Worm (Caenorhabditis elegans) whole organism, young adult: ENCODE results near the gene C31H2.4.

ENCODE experiments used
- B0261.1 ChIP-seq: sonication (generic microtip); optimal IDR thresholded peaks from 2 replicates; lab custom pipeline; 2016; ENCODE audit warnings: mild to moderate bottlenecking, missing genetic modification characterization, moderate library complexity, missing compliant biosample characterization
- D2030.7 ChIP-seq: fragments of 200-800 bp; sonication (Bioruptor generic); IDR thresholded peaks from 2 replicates; pipeline ENCODE4 v1.3.6; 2022; ENCODE audit warnings: missing genetic modification reagents, missing genetic modification characterization, missing compliant biosample characterization
- F10E7.11 ChIP-seq: sonication (generic microtip); optimal IDR thresholded peaks from 2 replicates; lab custom pipeline; 2017; ENCODE audit warnings: mild to moderate bottlenecking, missing genetic modification characterization, moderate library complexity, missing compliant biosample characterization
- F22D6.2 ChIP-seq: sonication (generic microtip); optimal IDR thresholded peaks from 2 replicates; lab custom pipeline; 2016; ENCODE audit warnings: mild to moderate bottlenecking, missing genetic modification characterization, missing compliant biosample characterization
- T26A5.8 ChIP-seq: sonication (generic microtip); optimal IDR thresholded peaks from 2 replicates; lab custom pipeline; 2016; ENCODE audit warnings: missing genetic modification characterization, missing compliant biosample characterization
- aptf-2 ChIP-seq: fragments of 200-800 bp; sonication (Bioruptor generic); conservative IDR thresholded peaks from 2 replicates; pipeline ENCODE4 v1.3.6; 2022; ENCODE audit warnings: missing genetic modification reagents, missing genetic modification characterization, missing compliant biosample characterization
- attf-5 ChIP-seq: fragments of 200-800 bp; sonication (Bioruptor generic); optimal IDR thresholded peaks from 2 replicates; lab custom pipeline; 2018; ENCODE audit warnings: mild to moderate bottlenecking, missing genetic modification characterization, missing compliant biosample characterization
- ccch-3 ChIP-seq: fragments of 200-800 bp; sonication (Bioruptor generic); optimal IDR thresholded peaks from 2 replicates; lab custom pipeline; 2018; ENCODE audit warnings: mild to moderate bottlenecking, missing genetic modification characterization, missing compliant biosample characterization
- cebp-2 ChIP-seq: fragments of 200-800 bp; sonication (Bioruptor generic); IDR thresholded peaks from 2 replicates; pipeline ENCODE4 v1.3.6; 2022; ENCODE audit warnings: missing genetic modification characterization, missing compliant biosample characterization
- ceh-27 ChIP-seq: fragments of 200-800 bp; sonication (Bioruptor generic); optimal IDR thresholded peaks from 2 replicates; lab custom pipeline; 2018; ENCODE audit warnings: mild to moderate bottlenecking, missing genetic modification characterization, moderate library complexity, missing compliant biosample characterization
- ceh-91 ChIP-seq: fragments of 200-800 bp; sonication (Bioruptor generic); IDR thresholded peaks from 2 replicates; pipeline ENCODE4 v1.3.6; 2022; ENCODE audit warnings: missing genetic modification reagents, missing genetic modification characterization, missing compliant biosample characterization
- chd-7 ChIP-seq: sonication (generic microtip); optimal IDR thresholded peaks from 2 replicates; lab custom pipeline; 2016; ENCODE audit warnings: mild to moderate bottlenecking, missing genetic modification characterization, moderate library complexity, missing compliant biosample characterization
- dox-1 ChIP-seq: fragments of 200-800 bp; sonication (Bioruptor generic); IDR thresholded peaks from 2 replicates; pipeline ENCODE4 v1.3.6; 2022; ENCODE audit warnings: missing genetic modification reagents, missing genetic modification characterization, missing compliant biosample characterization
- dpff-1 ChIP-seq: sonication (generic microtip); optimal IDR thresholded peaks from 2 replicates; lab custom pipeline; 2017; ENCODE audit warnings: mild to moderate bottlenecking, missing genetic modification characterization, missing compliant biosample characterization
- efl-1 ChIP-seq: fragments of 150-350 bp; optimal IDR thresholded peaks from 2 replicates; lab custom pipeline; 2014; ENCODE audit warnings: missing biosample characterization, missing genetic modification reagents, missing genetic modification characterization
- him-1 ChIP-seq: sonication (generic microtip); optimal IDR thresholded peaks from 2 replicates; lab custom pipeline; 2016; ENCODE audit warnings: missing genotype, missing genetic modification reagents, missing genetic modification characterization, missing compliant biosample characterization
- hlh-26 ChIP-seq: fragments of 200-800 bp; sonication (Bioruptor generic); conservative IDR thresholded peaks from 2 replicates; pipeline ENCODE4 v1.3.6; 2022; ENCODE audit warnings: missing genetic modification reagents, missing genetic modification characterization, missing compliant biosample characterization
- hmg-1.2 ChIP-seq: fragments of 200-800 bp; sonication (Bioruptor generic); IDR thresholded peaks from 2 replicates; pipeline ENCODE4 v1.3.6; 2022; ENCODE audit warnings: missing genetic modification reagents, missing genetic modification characterization, missing compliant biosample characterization
- hsf-1 ChIP-seq: fragments of 200-800 bp; sonication (Bioruptor generic); IDR thresholded peaks from 2 replicates; pipeline ENCODE4 v1.3.6; 2022; ENCODE audit warnings: missing genetic modification reagents, missing genetic modification characterization, missing compliant biosample characterization
- let-526 ChIP-seq: fragments of 200-800 bp; sonication (Bioruptor generic); IDR thresholded peaks from 2 replicates; pipeline ENCODE4 v1.3.6; 2022; ENCODE audit warnings: missing genetic modification reagents, missing genetic modification characterization, missing compliant biosample characterization
- lin-54 ChIP-seq: fragments of 200-800 bp; sonication (Bioruptor generic); optimal IDR thresholded peaks from 2 replicates; lab custom pipeline; 2018; ENCODE audit warnings: mild to moderate bottlenecking, missing genetic modification characterization, missing compliant biosample characterization
- lir-1 ChIP-seq: fragments of 200-800 bp; sonication (Bioruptor generic); conservative IDR thresholded peaks from 2 replicates; pipeline ENCODE4 v1.3.6; 2022; ENCODE audit warnings: missing genetic modification reagents, missing genetic modification characterization, missing compliant biosample characterization
- madf-3 ChIP-seq: fragments of 200-800 bp; sonication (Bioruptor generic); IDR thresholded peaks from 2 replicates; pipeline ENCODE4 v1.3.6; 2022; ENCODE audit warnings: missing genetic modification reagents, missing genetic modification characterization, missing compliant biosample characterization
- madf-8 ChIP-seq: fragments of 200-800 bp; sonication (Bioruptor generic); conservative IDR thresholded peaks from 2 replicates; pipeline ENCODE4 v1.3.6; 2022; ENCODE audit warnings: missing genetic modification reagents, missing genetic modification characterization, missing compliant biosample characterization
- mes-4 ChIP-seq: sonication (generic microtip); optimal IDR thresholded peaks from 2 replicates; lab custom pipeline; 2016; ENCODE audit warnings: missing genotype, missing genetic modification characterization, missing compliant biosample characterization
- nfyb-1 ChIP-seq: fragments of 200-800 bp; sonication (Bioruptor generic); IDR thresholded peaks from 2 replicates; pipeline ENCODE4 v1.3.6; 2022; ENCODE audit warnings: missing genetic modification reagents, missing genetic modification characterization, missing compliant biosample characterization
- nhr-80 ChIP-seq: sonication (generic microtip); optimal IDR thresholded peaks from 2 replicates; lab custom pipeline; 2016; ENCODE audit warnings: missing genetic modification characterization, missing compliant biosample characterization
- nhr-90 ChIP-seq: sonication (generic microtip); optimal IDR thresholded peaks from 2 replicates; lab custom pipeline; 2016; ENCODE audit warnings: missing genotype, mild to moderate bottlenecking, missing genetic modification characterization, missing compliant biosample characterization
- pbrm-1 ChIP-seq: fragments of 200-800 bp; sonication (Bioruptor generic); IDR thresholded peaks from 2 replicates; pipeline ENCODE4 v1.3.6; 2022; ENCODE audit warnings: missing genetic modification reagents, missing genetic modification characterization, missing compliant biosample characterization
- pha-4 ChIP-seq: fragments of 150-350 bp; sonication (generic microtip); optimal IDR thresholded peaks from 2 replicates; lab custom pipeline; 2014; ENCODE audit warnings: missing biosample characterization, missing genetic modification reagents, missing genetic modification characterization
- tbx-9 ChIP-seq: sonication (generic microtip); optimal IDR thresholded peaks from 2 replicates; lab custom pipeline; 2016; ENCODE audit warnings: borderline replicate concordance, missing genetic modification characterization, inconsistent platforms, missing compliant biosample characterization
- unc-62 ChIP-seq: fragments of 150-350 bp; optimal IDR thresholded peaks from 2 replicates; lab custom pipeline; 2014; ENCODE audit warnings: missing biosample characterization, missing genetic modification reagents, missing genetic modification characterization
- zfh-2 ChIP-seq: fragments of 200-800 bp; sonication (Bioruptor generic); conservative IDR thresholded peaks from 2 replicates; pipeline ENCODE4 v1.3.6; 2022; ENCODE audit warnings: missing genetic modification reagents, missing genetic modification characterization, missing compliant biosample characterization
- ztf-18 ChIP-seq: sonication (generic microtip); optimal IDR thresholded peaks from 2 replicates; lab custom pipeline; 2016; ENCODE audit warnings: missing genotype, mild to moderate bottlenecking, missing genetic modification characterization, missing compliant biosample characterization
- ztf-22 ChIP-seq: fragments of 200-800 bp; sonication (Bioruptor generic); optimal IDR thresholded peaks from 2 replicates; lab custom pipeline; 2018; ENCODE audit warnings: mild to moderate bottlenecking, missing genetic modification characterization, moderate library complexity, missing compliant biosample characterization
- ztf-3 ChIP-seq: fragments of 200-800 bp; sonication (Bioruptor generic); optimal IDR thresholded peaks from 2 replicates; lab custom pipeline; 2018; ENCODE audit warnings: mild to moderate bottlenecking, missing genetic modification characterization, missing compliant biosample characterization
- ztf-6 ChIP-seq: fragments of 200-800 bp; sonication (Bioruptor generic); IDR thresholded peaks from 2 replicates; pipeline ENCODE4 v1.3.6; 2022; ENCODE audit warnings: missing genetic modification reagents, missing genetic modification characterization, missing compliant biosample characterization

The C31H2.4 gene

ce11 chrX:5159645-5160044, at the start of gene C31H2.4:
Gene C31H2.4, minus strand, starts transcription at chrX:5159663.
- TF ChIP-seq cebp-2 (no peak), nhr-80 (tag; lab: Kevin White, UChicago) (peak; percentile 7)

ce11 chrX:5208831-5209230, 49.4 kb upstream of the C31H2.4 start:
- no peak for TF ChIP-seq lir-1
- no peak for TF ChIP-seq ztf-22 (GFP tag; lab: Kevin White, UChicago)
- no peak for TF ChIP-seq tbx-9 (tag; lab: Kevin White, UChicago)
- TF ChIP-seq ztf-18 (tag; lab: Kevin White, UChicago), result no peak
- no peak for TF ChIP-seq hsf-1

ce11 chrX:5208326-5208725, 48.9 kb upstream of the C31H2.4 start:
- TF ChIP-seq lin-54 (GFP tag; lab: Kevin White, UChicago), result no peak
- 0 out of 2 replicates have a peak, but pooled peaks have one; percentile 11 for TF ChIP-seq nfyb-1 (GFP tag; lab: Robert Waterston, UW)
- TF ChIP-seq aptf-2 (GFP tag; lab: Robert Waterston, UW), result no peak
- no peak for TF ChIP-seq let-526 (GFP tag; lab: Robert Waterston, UW)
- TF ChIP-seq nhr-80 (tag; lab: Kevin White, UChicago), result no peak
- TF ChIP-seq dox-1 (GFP tag; lab: Robert Waterston, UW), result no peak
- TF ChIP-seq D2030.7, result no peak
- no peak for TF ChIP-seq tbx-9 (tag; lab: Kevin White, UChicago)
- TF ChIP-seq madf-3 (GFP tag; lab: Robert Waterston, UW), result no peak
- TF ChIP-seq zfh-2 (GFP tag; lab: Robert Waterston, UW), result peak; percentile 81
- peak; percentile 0 for TF ChIP-seq chd-7 (tag; lab: Kevin White, UChicago)
- no peak for TF ChIP-seq ztf-6 (GFP tag; lab: Robert Waterston, UW)
- TF ChIP-seq ccch-3 (GFP tag; lab: Kevin White, UChicago), result no peak
- no peak for TF ChIP-seq pbrm-1 (GFP tag; lab: Robert Waterston, UW)
- no peak for TF ChIP-seq madf-8 (GFP tag; lab: Robert Waterston, UW)
- TF ChIP-seq nhr-90 (tag; lab: Kevin White, UChicago), result no peak
- no peak for TF ChIP-seq pha-4 (tag; lab: Kevin White, UChicago)
- no peak for TF ChIP-seq dpff-1 (tag; lab: Kevin White, UChicago)
- no peak for TF ChIP-seq F10E7.11
- no peak for TF ChIP-seq ceh-91
- TF ChIP-seq hlh-26 (GFP tag; lab: Robert Waterston, UW), result no peak
- TF ChIP-seq mes-4, result no peak
- no peak for TF ChIP-seq him-1 (tag; lab: Kevin White, UChicago)
- TF ChIP-seq ztf-3 (GFP tag; lab: Kevin White, UChicago), result no peak

ce11 chrX:5207819-5208218, 48.4 kb upstream of the C31H2.4 start:
- TF ChIP-seq nhr-80 (tag; lab: Kevin White, UChicago) (peak; percentile 1), attf-5 (GFP tag; lab: Kevin White, UChicago) (no peak)

- TF ChIP-seq zfh-2 (GFP tag; lab: Robert Waterston, UW), result peak; percentile 82
- TF ChIP-seq hmg-1.2, result peak; percentile 59; the same call in 1 of the 2 replicates
- TF ChIP-seq T26A5.8 (tag; lab: Kevin White, UChicago), result no peak
- no peak for TF ChIP-seq B0261.1
- TF ChIP-seq dox-1 (GFP tag; lab: Robert Waterston, UW), result peak; percentile 52
- TF ChIP-seq unc-62 (GFP tag; lab: Kevin White, UChicago), result no peak
- TF ChIP-seq him-1 (tag; lab: Kevin White, UChicago), result no peak
- TF ChIP-seq nhr-80 (tag; lab: Kevin White, UChicago), result peak; percentile 39
- TF ChIP-seq F22D6.2 (tag; lab: Kevin White, UChicago), result no peak
- TF ChIP-seq efl-1 (GFP tag; lab: Kevin White, UChicago), result no peak
- peak; percentile 29 for TF ChIP-seq attf-5 (GFP tag; lab: Kevin White, UChicago)
- peak; percentile 40 for TF ChIP-seq ceh-27 (GFP tag; lab: Kevin White, UChicago)
- TF ChIP-seq, all 124 proteins: peak for 6
These were observed 46.1 kb upstream of the C31H2.4 start, which contains the start of gene H28G03.2 for ce11 chrX:5205561-5205960. Gene H28G03.2, plus strand, starts transcription at chrX:5205760.
